Worm (Caenorhabditis elegans) whole organism, young adult: ENCODE data around the gene tag-329.

ENCODE experiments used
- C06A6.2 ChIP-seq: fragments of 200-800 bp; sonication (Bioruptor generic); conservative IDR thresholded peaks from 2 replicates; pipeline ENCODE4 v1.3.6; 2022; ENCODE audit warnings: missing genetic modification characterization, missing compliant biosample characterization
- D2030.7 ChIP-seq: fragments of 200-800 bp; sonication (Bioruptor generic); IDR thresholded peaks from 2 replicates; pipeline ENCODE4 v1.3.6; 2022; ENCODE audit warnings: missing genetic modification reagents, missing genetic modification characterization, missing compliant biosample characterization
- F10E7.11 ChIP-seq: sonication (generic microtip); optimal IDR thresholded peaks from 2 replicates; lab custom pipeline; 2017; ENCODE audit warnings: mild to moderate bottlenecking, missing genetic modification characterization, moderate library complexity, missing compliant biosample characterization
- F23B12.7 ChIP-seq: sonication (generic microtip); optimal IDR thresholded peaks from 2 replicates; lab custom pipeline; 2017; ENCODE audit warnings: missing genetic modification characterization, mild to moderate bottlenecking, missing compliant biosample characterization, antibody characterized with exemption, moderate library complexity; ENCODE audit not compliant: insufficient read depth
- F52B5.7 ChIP-seq: sonication (generic microtip); optimal IDR thresholded peaks from 2 replicates; lab custom pipeline; 2016; ENCODE audit warnings: mild to moderate bottlenecking, missing genetic modification characterization, missing compliant biosample characterization
- K12H6.12 ChIP-seq: fragments of 200-800 bp; sonication (Bioruptor generic); optimal IDR thresholded peaks from 2 replicates; lab custom pipeline; 2018; ENCODE audit warnings: mild to moderate bottlenecking, missing genetic modification characterization, missing compliant biosample characterization
- ZK185.1 ChIP-seq: sonication (generic microtip); optimal IDR thresholded peaks from 2 replicates; lab custom pipeline; 2016; ENCODE audit warnings: mild to moderate bottlenecking, missing genetic modification characterization, missing compliant biosample characterization; ENCODE audit not compliant: poor library complexity, severe bottlenecking
- aptf-3 ChIP-seq: fragments of 200-800 bp; sonication (Bioruptor generic); IDR thresholded peaks from 2 replicates; pipeline ENCODE4 v1.3.6; 2022; ENCODE audit warnings: missing genetic modification characterization, missing compliant biosample characterization
- athp-1 ChIP-seq: sonication (generic microtip); optimal IDR thresholded peaks from 2 replicates; lab custom pipeline; 2017; ENCODE audit warnings: mild to moderate bottlenecking, missing genetic modification characterization, missing compliant biosample characterization
- attf-5 ChIP-seq: fragments of 200-800 bp; sonication (Bioruptor generic); optimal IDR thresholded peaks from 2 replicates; lab custom pipeline; 2018; ENCODE audit warnings: mild to moderate bottlenecking, missing genetic modification characterization, missing compliant biosample characterization
- attf-6 ChIP-seq: fragments of 200-800 bp; sonication (Bioruptor generic); IDR thresholded peaks from 2 replicates; pipeline ENCODE4 v1.3.6; 2022; ENCODE audit warnings: missing genetic modification reagents, missing genetic modification characterization, missing compliant biosample characterization
- cebp-1 ChIP-seq, 2 experiments: fragments of 200-800 bp in 1 of 2; sonication (Bioruptor generic) in 1 of 2; sonication (generic microtip) in 1 of 2; IDR thresholded peaks in 1 of 2; optimal IDR thresholded peaks in 1 of 2; 2 replicates each; pipeline versions ENCODE4 v1.3.6 to Lab custom; 2017 to 2022; ENCODE audit warnings: missing compliant biosample characterization in 2 of 2, missing genetic modification characterization in 2 of 2, mild to moderate bottlenecking in 1 of 2, missing genetic modification reagents in 1 of 2, moderate library complexity in 1 of 2
- ceh-79 ChIP-seq: sonication (generic microtip); optimal IDR thresholded peaks from 2 replicates; lab custom pipeline; 2017; ENCODE audit warnings: mild to moderate bottlenecking, missing genetic modification characterization, missing compliant biosample characterization
- chd-7 ChIP-seq: sonication (generic microtip); optimal IDR thresholded peaks from 2 replicates; lab custom pipeline; 2016; ENCODE audit warnings: mild to moderate bottlenecking, missing genetic modification characterization, moderate library complexity, missing compliant biosample characterization
- die-1 ChIP-seq: sonication (generic microtip); optimal IDR thresholded peaks from 2 replicates; lab custom pipeline; 2016; ENCODE audit warnings: missing genotype, mild to moderate bottlenecking, missing genetic modification characterization, missing compliant biosample characterization
- efl-1 ChIP-seq: fragments of 150-350 bp; optimal IDR thresholded peaks from 2 replicates; lab custom pipeline; 2014; ENCODE audit warnings: missing biosample characterization, missing genetic modification reagents, missing genetic modification characterization
- egl-18 ChIP-seq: fragments of 200-800 bp; sonication (Bioruptor generic); IDR thresholded peaks from 2 replicates; pipeline ENCODE4 v1.3.6; 2022; ENCODE audit warnings: missing genetic modification reagents, missing genetic modification characterization, missing compliant biosample characterization
- hmg-1.2 ChIP-seq: fragments of 200-800 bp; sonication (Bioruptor generic); IDR thresholded peaks from 2 replicates; pipeline ENCODE4 v1.3.6; 2022; ENCODE audit warnings: missing genetic modification reagents, missing genetic modification characterization, missing compliant biosample characterization
- hmg-20 ChIP-seq: fragments of 200-800 bp; sonication (Bioruptor generic); IDR thresholded peaks from 2 replicates; pipeline ENCODE4 v1.3.6; 2022; ENCODE audit warnings: missing genetic modification reagents, missing genetic modification characterization, missing compliant biosample characterization
- hsf-1 ChIP-seq: fragments of 200-800 bp; sonication (Bioruptor generic); IDR thresholded peaks from 2 replicates; pipeline ENCODE4 v1.3.6; 2022; ENCODE audit warnings: missing genetic modification reagents, missing genetic modification characterization, missing compliant biosample characterization
- lin-35 ChIP-seq, 3 experiments: fragments of 150-350 bp in 2 of 3; sonication (generic microtip) in 1 of 3; optimal IDR thresholded peaks; 2 replicates each; lab custom pipeline; 2014 to 2018; ENCODE audit warnings: missing biosample characterization in 3 of 3, missing genetic modification characterization in 3 of 3, missing genetic modification reagents in 3 of 3
- lir-1 ChIP-seq: fragments of 200-800 bp; sonication (Bioruptor generic); conservative IDR thresholded peaks from 2 replicates; pipeline ENCODE4 v1.3.6; 2022; ENCODE audit warnings: missing genetic modification reagents, missing genetic modification characterization, missing compliant biosample characterization
- lsl-1 ChIP-seq: fragments of 200-800 bp; sonication (Bioruptor generic); optimal IDR thresholded peaks from 2 replicates; lab custom pipeline; 2018; ENCODE audit warnings: mild to moderate bottlenecking, missing genetic modification characterization, moderate library complexity, missing compliant biosample characterization
- mes-4 ChIP-seq: sonication (generic microtip); optimal IDR thresholded peaks from 2 replicates; lab custom pipeline; 2016; ENCODE audit warnings: missing genotype, missing genetic modification characterization, missing compliant biosample characterization
- nhr-27 ChIP-seq: fragments of 200-800 bp; sonication (Bioruptor generic); optimal IDR thresholded peaks from 2 replicates; lab custom pipeline; 2018; ENCODE audit warnings: mild to moderate bottlenecking, missing genetic modification characterization, moderate library complexity, missing compliant biosample characterization
- nhr-80 ChIP-seq: sonication (generic microtip); optimal IDR thresholded peaks from 2 replicates; lab custom pipeline; 2016; ENCODE audit warnings: missing genetic modification characterization, missing compliant biosample characterization
- pha-4 ChIP-seq: fragments of 150-350 bp; sonication (generic microtip); optimal IDR thresholded peaks from 2 replicates; lab custom pipeline; 2014; ENCODE audit warnings: missing biosample characterization, missing genetic modification reagents, missing genetic modification characterization
- sea-2 ChIP-seq: fragments of 200-800 bp; sonication (Bioruptor generic); IDR thresholded peaks from 2 replicates; pipeline ENCODE4 v1.3.6; 2022; ENCODE audit warnings: missing genetic modification characterization, missing compliant biosample characterization
- tbx-9 ChIP-seq: sonication (generic microtip); optimal IDR thresholded peaks from 2 replicates; lab custom pipeline; 2016; ENCODE audit warnings: borderline replicate concordance, missing genetic modification characterization, inconsistent platforms, missing compliant biosample characterization
- zfh-2 ChIP-seq: fragments of 200-800 bp; sonication (Bioruptor generic); conservative IDR thresholded peaks from 2 replicates; pipeline ENCODE4 v1.3.6; 2022; ENCODE audit warnings: missing genetic modification reagents, missing genetic modification characterization, missing compliant biosample characterization
- zim-3 ChIP-seq: sonication (generic microtip); optimal IDR thresholded peaks from 2 replicates; lab custom pipeline; 2017; ENCODE audit warnings: mild to moderate bottlenecking, missing genetic modification characterization, moderate library complexity, missing compliant biosample characterization

The tag-329 gene

ce11 chrV:9491440-9492160 lies 43.1 kb upstream of the tag-329 start, which contains the start of gene K06A4.7:
Gene K06A4.7 (minus strand): TSS chrV:9491490.
- TF ChIP-seq aptf-3 (GFP tag; lab: Robert Waterston, UW): no peak
- peak; percentile 63 for TF ChIP-seq nhr-80 (tag; lab: Kevin White, UChicago)
- TF ChIP-seq F52B5.7 (tag; lab: Kevin White, UChicago): no peak

ce11 chrV:9492460-9492859 lies 42.3 kb upstream of the tag-329 start:
- peak; percentile 49 for TF ChIP-seq nhr-80 (tag; lab: Kevin White, UChicago)
- no peak for TF ChIP-seq hsf-1 (GFP tag; lab: Robert Waterston, UW)
- no peak for TF ChIP-seq athp-1 (tag; lab: Kevin White, UChicago)
- TF ChIP-seq sea-2 (GFP tag; lab: Robert Waterston, UW): no peak

- TF ChIP-seq hmg-20 (GFP tag; lab: Robert Waterston, UW) (no peak), pha-4 (tag; lab: Kevin White, UChicago) (no peak), hmg-1.2 (no peak), ZK185.1 (tag; lab: Kevin White, UChicago) (no peak), chd-7 (tag; lab: Kevin White, UChicago) (no peak), lin-35 (GFP tag; optimal IDR thresholded peaks at IDR 0.05; lab: Kevin White, UChicago) (no peak), nhr-27 (tag; lab: Kevin White, UChicago) (no peak), hsf-1 (GFP tag; lab: Robert Waterston, UW) (no peak), mes-4 (tag; lab: Kevin White, UChicago) (no peak), K12H6.12 (tag; lab: Kevin White, UChicago) (no peak), efl-1 (no peak), F23B12.7 (tag; lab: Kevin White, UChicago) (no peak), zim-3 (tag; lab: Kevin White, UChicago) (no peak), F52B5.7 (tag; lab: Kevin White, UChicago) (no peak), lsl-1 (GFP tag; lab: Kevin White, UChicago) (no peak), nhr-80 (tag; lab: Kevin White, UChicago) (no peak), attf-5 (GFP tag; lab: Kevin White, UChicago) (no peak), zfh-2 (GFP tag; lab: Robert Waterston, UW) (no peak), attf-6 (GFP tag; lab: Robert Waterston, UW) (no peak)
These were observed 38.0 kb upstream of the tag-329 start, which contains the start of gene gsnl-1 for ce11 chrV:9496742-9497141. Gene gsnl-1 (plus strand): TSS chrV:9497042.

ce11 chrV:9499295-9499694 lies 35.4 kb upstream of the tag-329 start:
- TF ChIP-seq egl-18 (no peak), aptf-3 (GFP tag; lab: Robert Waterston, UW) (no peak), ceh-79 (tag; lab: Kevin White, UChicago) (no peak), zfh-2 (GFP tag; lab: Robert Waterston, UW) (no peak), cebp-1 (GFP tag; IDR thresholded peaks at IDR 0.05; lab: Robert Waterston, UW) (no peak), cebp-1 (tag; optimal IDR thresholded peaks at IDR 0.05; lab: Kevin White, UChicago) (no peak), ZK185.1 (tag; lab: Kevin White, UChicago) (no peak), C06A6.2 (GFP tag; lab: Robert Waterston, UW) (no peak), tbx-9 (no peak), die-1 (tag; lab: Kevin White, UChicago) (no peak), F52B5.7 (tag; lab: Kevin White, UChicago) (no peak), D2030.7 (GFP tag; lab: Robert Waterston, UW) (no peak), F10E7.11 (no peak), lir-1 (GFP tag; lab: Robert Waterston, UW) (no peak)
